Worm (Caenorhabditis elegans) whole organism, L2 larva: ENCODE measurements around the gene Y62E10A.20.

Source experiments
- R02D3.7 ChIP-seq: fragments of 150-350 bp; optimal IDR thresholded peaks from 2 replicates; lab custom pipeline; 2014; ENCODE audit warnings: missing biosample characterization, missing genetic modification characterization
- Y55F3AM.14 ChIP-seq: fragments of 200-800 bp; sonication (Bioruptor generic); optimal IDR thresholded peaks from 2 replicates; lab custom pipeline; 2018; ENCODE audit warnings: mild to moderate bottlenecking, missing genetic modification characterization, missing compliant biosample characterization
- ZK546.5 ChIP-seq: sonication (generic microtip); optimal IDR thresholded peaks from 2 replicates; lab custom pipeline; 2017; ENCODE audit warnings: missing biosample characterization, missing genetic modification characterization
- ama-1 ChIP-seq: fragments of 150-350 bp; optimal IDR thresholded peaks from 2 replicates; lab custom pipeline; 2018; ENCODE audit warnings: inconsistent platforms
- elt-1 ChIP-seq: fragments of 150-350 bp; optimal IDR thresholded peaks from 2 replicates; lab custom pipeline; 2014; ENCODE audit warnings: missing biosample characterization, missing genetic modification characterization
- fos-1 ChIP-seq: fragments of 150-350 bp; optimal IDR thresholded peaks from 2 replicates; lab custom pipeline; 2014; ENCODE audit warnings: missing biosample characterization, missing genetic modification characterization
- lin-11 ChIP-seq: fragments of 150-350 bp; sonication (generic microtip); optimal IDR thresholded peaks from 2 replicates; lab custom pipeline; 2014; ENCODE audit warnings: missing biosample characterization, missing genetic modification characterization, inconsistent platforms, mixed read lengths
- lin-13 ChIP-seq: fragments of 150-350 bp; optimal IDR thresholded peaks from 2 replicates; lab custom pipeline; 2014; ENCODE audit warnings: missing biosample characterization, missing genetic modification reagents, missing genetic modification characterization
- lsy-2 ChIP-seq, 2 experiments: fragments of 150-350 bp in 1 of 2; sonication (generic microtip) in 1 of 2; optimal IDR thresholded peaks; 2 replicates each; lab custom pipeline; 2014 to 2017; ENCODE audit warnings: missing biosample characterization in 2 of 2, missing genetic modification characterization in 2 of 2
- mbf-1 ChIP-seq: sonication (generic microtip); optimal IDR thresholded peaks from 2 replicates; lab custom pipeline; 2017; ENCODE audit warnings: missing biosample characterization, missing genetic modification characterization
- nhr-11 ChIP-seq: fragments of 150-350 bp; optimal IDR thresholded peaks from 2 replicates; lab custom pipeline; 2014; ENCODE audit warnings: missing biosample characterization, missing genetic modification characterization
- nhr-12 ChIP-seq: fragments of 150-350 bp; optimal IDR thresholded peaks from 2 replicates; lab custom pipeline; 2014; ENCODE audit warnings: missing biosample characterization, missing genetic modification characterization
- peb-1 ChIP-seq: fragments of 150-350 bp; optimal IDR thresholded peaks from 2 replicates; lab custom pipeline; 2014; ENCODE audit warnings: missing biosample characterization, missing genetic modification characterization

ce11 chrIV:13398728-13399127, 12.8 kb upstream of the Y62E10A.20 start, which contains the start of gene Y62E10A.13:
- TF ChIP-seq fos-1 (tag; lab: Kevin White, UChicago): no peak
- no peak for TF ChIP-seq nhr-11 (tag; lab: Kevin White, UChicago)
- no peak for TF ChIP-seq lsy-2 (tag; optimal IDR thresholded peaks at IDR 0.05; lab: Kevin White, UChicago)
- TF ChIP-seq mbf-1: no peak
- no peak for TF ChIP-seq peb-1 (tag; lab: Kevin White, UChicago)
- no peak for TF ChIP-seq lin-13 (GFP tag; lab: Kevin White, UChicago)
- no peak for TF ChIP-seq ZK546.5
- no peak for TF ChIP-seq Y55F3AM.14
- no peak for TF ChIP-seq elt-1 (tag; lab: Kevin White, UChicago)
- no peak for TF ChIP-seq nhr-12 (tag; lab: Kevin White, UChicago)
- no peak for TF ChIP-seq R02D3.7 (tag; lab: Kevin White, UChicago)
- no peak for TF ChIP-seq lin-11
- no peak for TF ChIP-seq ama-1
